Fruit fly (Drosophila melanogaster): Measurements from ENCODE around the gene CG15461.

The CG15461 gene

DNA sequence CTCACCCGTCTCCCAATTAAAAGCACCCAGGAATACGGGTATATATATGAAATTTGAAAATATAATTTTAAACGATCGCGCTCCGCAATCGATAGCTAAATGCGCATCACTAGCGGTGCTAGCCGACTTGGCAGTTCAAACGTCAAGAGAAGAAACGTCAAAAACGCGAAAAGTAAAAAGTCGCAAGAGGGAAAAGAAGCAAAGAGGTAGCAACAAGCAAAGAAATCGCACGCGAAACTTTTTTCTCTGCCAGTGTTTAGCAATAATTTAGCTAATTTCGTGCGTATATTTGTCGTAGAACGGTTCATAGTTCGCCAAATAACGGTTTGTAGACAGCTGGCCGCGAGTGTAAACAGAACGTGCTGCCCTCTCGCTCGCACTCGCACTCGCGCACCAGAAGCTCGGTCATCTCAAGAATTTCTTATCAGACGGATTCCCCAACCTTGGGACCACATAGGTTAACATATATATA lies 25.4 kb downstream of the CG15461 start, which contains the start of gene CG1812:
Gene CG1812 (plus strand): TSS at position 163 of the 472 bp plus-strand sequence.
- TF ChIP-seq rgr (GFP tag; optimal IDR thresholded peaks at IDR 0.05): peak; percentile 66
- peak; percentile 31 for TF ChIP-seq tai (GFP tag; optimal IDR thresholded peaks at IDR 0.05)
- no peak for TF ChIP-seq fru (GFP tag; optimal IDR thresholded peaks at IDR 0.05)
- TF ChIP-seq sv (GFP tag; optimal IDR thresholded peaks at IDR 0.05): peak; percentile 64
- TF ChIP-seq HLH106 (tag; optimal IDR thresholded peaks at IDR 0.05): peak; percentile 43
- TF ChIP-seq Hr78 (GFP tag; optimal IDR thresholded peaks at IDR 0.05): no peak
- peak; percentile 28 for TF ChIP-seq Jra (GFP tag; optimal IDR thresholded peaks at IDR 0.05)
- peak; percentile 55 for TF ChIP-seq ey (GFP tag; optimal IDR thresholded peaks at IDR 0.05)
- no peak for TF ChIP-seq dl (GFP tag; optimal IDR thresholded peaks at IDR 0.05; ENCODE audit: insufficient read depth in 1 of 2, partially characterized antibody in 2 of 2)
- TF ChIP-seq OdsH (GFP tag; optimal IDR thresholded peaks at IDR 0.05): peak; percentile 23
- TF ChIP-seq br (GFP tag; optimal IDR thresholded peaks at IDR 0.05): peak; percentile 47
- TF ChIP-seq h (GFP tag; optimal IDR thresholded peaks at IDR 0.05): peak; percentile 50
- TF ChIP-seq woc (GFP tag; optimal IDR thresholded peaks at IDR 0.05): peak; percentile 77
- no peak for TF ChIP-seq Vsx2 (GFP tag; optimal IDR thresholded peaks at IDR 0.05; ENCODE audit: partially characterized antibody)
- no peak for TF ChIP-seq Rel (GFP tag; optimal IDR thresholded peaks at IDR 0.05)
- TF ChIP-seq Rel (tag; optimal IDR thresholded peaks at IDR 0.05): peak; percentile 60
- TF ChIP-seq dsf (GFP tag; optimal IDR thresholded peaks at IDR 0.05; ENCODE audit: borderline replicate concordance): no peak
- TF ChIP-seq usp (GFP tag; optimal IDR thresholded peaks at IDR 0.05): no peak
- peak; percentile 81 for TF ChIP-seq psq (GFP tag; optimal IDR thresholded peaks at IDR 0.05)
- TF ChIP-seq Sp1 (GFP tag; optimal IDR thresholded peaks at IDR 0.05): peak; percentile 46
- peak; percentile 52 for TF ChIP-seq Hnf4 (GFP tag; optimal IDR thresholded peaks at IDR 0.05)
- TF ChIP-seq Myc (optimal IDR thresholded peaks at IDR 0.05): peak; percentile 90

DNA sequence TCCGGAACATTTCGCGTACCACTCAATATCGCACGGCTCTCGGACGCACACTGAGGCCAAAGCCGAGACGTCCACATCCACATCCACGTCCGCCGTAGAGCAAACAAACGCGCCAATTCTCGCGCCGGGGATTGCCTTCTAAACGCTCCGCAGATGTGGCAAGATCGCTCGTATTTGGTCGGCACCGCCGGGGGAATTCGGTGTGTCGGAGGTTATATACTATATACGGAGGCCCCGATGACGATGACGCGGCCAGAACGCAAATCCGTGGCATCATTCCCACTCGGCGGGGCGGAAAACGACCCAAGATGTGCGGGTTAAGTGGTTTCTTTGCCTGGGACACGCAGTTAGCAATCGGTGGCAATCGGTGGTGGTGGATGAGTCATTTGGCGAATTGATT lies 32.2 kb downstream of the CG15461 start:
- TF ChIP-seq Hnf4 (GFP tag; optimal IDR thresholded peaks at IDR 0.05): no peak
- no peak for TF ChIP-seq GATAd (GFP tag; optimal IDR thresholded peaks at IDR 0.05)
- TF ChIP-seq Vsx2 (GFP tag; optimal IDR thresholded peaks at IDR 0.05; ENCODE audit: partially characterized antibody): no peak
- no peak for TF ChIP-seq sage (GFP tag; optimal IDR thresholded peaks at IDR 0.05)
- TF ChIP-seq br (GFP tag; optimal IDR thresholded peaks at IDR 0.05): no peak
- no peak for TF ChIP-seq brk (GFP tag; optimal IDR thresholded peaks at IDR 0.05)
- no peak for TF ChIP-seq pan (optimal IDR thresholded peaks at IDR 0.05)
- TF ChIP-seq foxo (GFP tag; optimal IDR thresholded peaks at IDR 0.05): no peak
- TF ChIP-seq CG9705 (GFP tag; optimal IDR thresholded peaks at IDR 0.05): no peak
- TF ChIP-seq lola (GFP tag; optimal IDR thresholded peaks at IDR 0.05): no peak
- no peak for TF ChIP-seq dmrt93B (GFP tag; optimal IDR thresholded peaks at IDR 0.05)
- no peak for TF ChIP-seq jim (GFP tag; optimal IDR thresholded peaks at IDR 0.05)
- TF ChIP-seq rgr (GFP tag; optimal IDR thresholded peaks at IDR 0.05): no peak
- TF ChIP-seq Hr78 (GFP tag; optimal IDR thresholded peaks at IDR 0.05): no peak
- TF ChIP-seq tai (GFP tag; optimal IDR thresholded peaks at IDR 0.05): no peak
- no peak for TF ChIP-seq Rel (GFP tag; optimal IDR thresholded peaks at IDR 0.05)
- TF ChIP-seq Rel (tag; optimal IDR thresholded peaks at IDR 0.05): no peak

DNA sequence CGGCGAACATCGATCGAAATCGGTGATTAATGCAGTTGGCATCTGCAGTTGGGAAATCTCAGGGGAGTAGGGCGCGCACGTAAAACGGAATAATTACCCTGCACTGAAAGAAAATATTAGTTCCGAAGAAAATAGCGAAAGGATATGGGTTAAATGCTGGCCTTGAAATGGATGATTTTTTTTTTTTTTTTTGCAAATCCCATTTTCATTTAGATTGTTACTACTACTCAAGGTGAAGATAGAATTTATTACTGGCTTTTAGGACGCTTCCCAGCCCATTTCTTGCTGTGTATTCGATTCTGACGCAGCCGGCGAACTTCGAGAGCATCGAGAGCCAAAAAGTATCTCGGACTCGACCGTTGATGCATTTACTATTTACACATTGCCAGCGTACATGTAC lies 33.1 kb downstream of the CG15461 start:
- TF ChIP-seq OdsH (GFP tag; optimal IDR thresholded peaks at IDR 0.05) (peak; percentile 68), ey (GFP tag; optimal IDR thresholded peaks at IDR 0.05) (peak; percentile 76), Mio (GFP tag; optimal IDR thresholded peaks at IDR 0.05) (no peak), Jra (GFP tag; optimal IDR thresholded peaks at IDR 0.05) (no peak), fru (GFP tag; optimal IDR thresholded peaks at IDR 0.05) (peak; percentile 73), jim (GFP tag; optimal IDR thresholded peaks at IDR 0.05) (no peak), dl (GFP tag; optimal IDR thresholded peaks at IDR 0.05; ENCODE audit: insufficient read depth in 1 of 2, partially characterized antibody in 2 of 2) (no peak), Hr83 (GFP tag; optimal IDR thresholded peaks at IDR 0.05; ENCODE audit: poor library complexity, severe bottlenecking) (no peak), CrebA (GFP tag; optimal IDR thresholded peaks at IDR 0.05; ENCODE audit: borderline replicate concordance) (no peak), rgr (GFP tag; optimal IDR thresholded peaks at IDR 0.05) (peak; percentile 76), Vsx2 (GFP tag; optimal IDR thresholded peaks at IDR 0.05; ENCODE audit: partially characterized antibody) (no peak), Dfd (GFP tag; optimal IDR thresholded peaks at IDR 0.05) (no peak), sv (GFP tag; optimal IDR thresholded peaks at IDR 0.05) (no peak), Dif (GFP tag; optimal IDR thresholded peaks at IDR 0.05; ENCODE audit: partially characterized antibody) (no peak), Hnf4 (GFP tag; optimal IDR thresholded peaks at IDR 0.05) (peak; percentile 56), lola (GFP tag; optimal IDR thresholded peaks at IDR 0.05) (no peak), sage (GFP tag; optimal IDR thresholded peaks at IDR 0.05) (no peak), foxo (GFP tag; optimal IDR thresholded peaks at IDR 0.05) (peak in 1 of 2 experiments; percentile 72), tai (GFP tag; optimal IDR thresholded peaks at IDR 0.05) (peak; percentile 53), br (GFP tag; optimal IDR thresholded peaks at IDR 0.05) (peak; percentile 68), CG9705 (GFP tag; optimal IDR thresholded peaks at IDR 0.05) (no peak), pan (optimal IDR thresholded peaks at IDR 0.05) (no peak), CG32264 (GFP tag; optimal IDR thresholded peaks at IDR 0.05) (no peak), Rel (GFP tag; optimal IDR thresholded peaks at IDR 0.05) (no peak), Rel (tag; optimal IDR thresholded peaks at IDR 0.05) (no peak), dsf (GFP tag; optimal IDR thresholded peaks at IDR 0.05; ENCODE audit: borderline replicate concordance) (no peak), brk (GFP tag; optimal IDR thresholded peaks at IDR 0.05) (no peak), Hr78 (GFP tag; optimal IDR thresholded peaks at IDR 0.05) (no peak), Sp1 (GFP tag; optimal IDR thresholded peaks at IDR 0.05) (peak; percentile 42), Myc (optimal IDR thresholded peaks at IDR 0.05) (no peak), Abd-B (GFP tag; optimal IDR thresholded peaks at IDR 0.05) (no peak), N (GFP tag; optimal IDR thresholded peaks at IDR 0.05) (no peak), psq (GFP tag; optimal IDR thresholded peaks at IDR 0.05) (peak; percentile 43), dmrt93B (GFP tag; optimal IDR thresholded peaks at IDR 0.05) (peak; percentile 18), woc (GFP tag; optimal IDR thresholded peaks at IDR 0.05) (no peak), HLH106 (tag; optimal IDR thresholded peaks at IDR 0.05) (peak; percentile 20), h (GFP tag; optimal IDR thresholded peaks at IDR 0.05) (peak; percentile 60), usp (GFP tag; optimal IDR thresholded peaks at IDR 0.05) (no peak), GATAd (GFP tag; optimal IDR thresholded peaks at IDR 0.05) (no peak)
